Fruit fly (Drosophila melanogaster) whole organism, embryonic: Measurements from ENCODE around the gene Cfp1.

Experiments
- Ada2b ChIP-seq: fragments of 200-800 bp; sonication (Bioruptor generic); IDR thresholded peaks from 2 replicates; pipeline ENCODE4 v1.3.6; 2022; ENCODE audit warnings: missing biosample characterization, missing genetic modification characterization
- Awh ChIP-seq: fragments of 200-800 bp; sonication (Bioruptor generic); IDR thresholded peaks from 2 replicates; pipeline ENCODE4, ENCODE4 v1.3.6; 2022; ENCODE audit warnings: missing biosample characterization, missing genetic modification characterization
- CG10979 ChIP-seq: fragments of 200-800 bp; sonication (Bioruptor generic); optimal IDR thresholded peaks from 2 replicates; lab custom pipeline; 2018; ENCODE audit warnings: missing biosample characterization, mild to moderate bottlenecking, missing genetic modification characterization, moderate library complexity
- CG11093 ChIP-seq: fragments of 200-800 bp; sonication (Bioruptor generic); IDR thresholded peaks from 3 replicates; pipeline ENCODE4 v1.3.6; 2022; ENCODE audit warnings: missing biosample characterization, missing genetic modification characterization
- CG11504 ChIP-seq: fragments of 200-800 bp; sonication (Bioruptor generic); optimal IDR thresholded peaks from 3 replicates; lab custom pipeline; 2019; ENCODE audit warnings: missing biosample characterization, mild to moderate bottlenecking, missing genetic modification characterization, moderate library complexity
- CG12299 ChIP-seq: fragments of 200-800 bp; sonication (Bioruptor generic); optimal IDR thresholded peaks from 2 replicates; lab custom pipeline; 2018; ENCODE audit warnings: missing biosample characterization, mild to moderate bottlenecking, missing genetic modification characterization
- CG13775 ChIP-seq: fragments of 200-800 bp; sonication (Bioruptor generic); optimal IDR thresholded peaks from 3 replicates; lab custom pipeline; 2017; ENCODE audit warnings: missing biosample characterization, mild to moderate bottlenecking, missing genetic modification characterization
- CG13894 ChIP-seq: fragments of 200-800 bp; sonication (Bioruptor generic); optimal IDR thresholded peaks from 3 replicates; lab custom pipeline; 2018; ENCODE audit warnings: missing biosample characterization, mild to moderate bottlenecking, missing genetic modification characterization, moderate library complexity
- CG14965 ChIP-seq: fragments of 200-800 bp; sonication (Bioruptor generic); optimal IDR thresholded peaks from 2 replicates; lab custom pipeline; 2016; ENCODE audit warnings: missing biosample characterization, missing genetic modification characterization, borderline replicate concordance
- CG15601 ChIP-seq: fragments of 200-800 bp; sonication (Bioruptor generic); optimal IDR thresholded peaks from 3 replicates; lab custom pipeline; 2019; ENCODE audit warnings: missing biosample characterization, mild to moderate bottlenecking, missing genetic modification characterization, moderate library complexity
- CG17361 ChIP-seq: fragments of 200-800 bp; sonication (Bioruptor generic); IDR thresholded peaks from 3 replicates; pipeline ENCODE4 v1.3.6; 2022; ENCODE audit warnings: missing biosample characterization, missing genetic modification characterization
- CG18619 ChIP-seq: fragments of 200-800 bp; sonication (Bioruptor generic); optimal IDR thresholded peaks from 3 replicates; lab custom pipeline; 2017; ENCODE audit warnings: missing biosample characterization, mild to moderate bottlenecking, missing genetic modification characterization
- CG34224 ChIP-seq: fragments of 200-800 bp; sonication (Bioruptor generic); IDR thresholded peaks from 3 replicates; pipeline ENCODE4 v1.3.6; 2022; ENCODE audit warnings: missing biosample characterization, missing genetic modification characterization; ENCODE audit not compliant: partially characterized antibody
- CG4360 ChIP-seq: fragments of 200-800 bp; sonication (Bioruptor generic); IDR thresholded peaks from 2 replicates; pipeline ENCODE4 v1.3.6; 2022; ENCODE audit warnings: missing biosample characterization, missing genetic modification characterization
- CG6689 ChIP-seq: fragments of 200-800 bp; sonication (Bioruptor generic); IDR thresholded peaks from 2 replicates; pipeline ENCODE4 v1.3.6; 2022; ENCODE audit warnings: missing biosample characterization, missing genetic modification characterization
- CG7556 ChIP-seq: fragments of 200-800 bp; sonication (Bioruptor generic); optimal IDR thresholded peaks from 2 replicates; lab custom pipeline; 2017; ENCODE audit warnings: missing biosample characterization, mild to moderate bottlenecking, missing genetic modification characterization
- CG7963 ChIP-seq: fragments of 200-800 bp; sonication (Bioruptor generic); IDR thresholded peaks from 3 replicates; pipeline ENCODE4 v1.3.6; 2022; ENCODE audit warnings: missing biosample characterization, missing genetic modification characterization; ENCODE audit not compliant: partially characterized antibody
- CG8281 ChIP-seq: fragments of 200-800 bp; sonication (Bioruptor generic); optimal IDR thresholded peaks from 2 replicates; lab custom pipeline; 2018; ENCODE audit warnings: missing biosample characterization, mild to moderate bottlenecking, missing genetic modification characterization, moderate library complexity
- CG9437 ChIP-seq: fragments of 200-800 bp; sonication (Bioruptor generic); optimal IDR thresholded peaks from 2 replicates; lab custom pipeline; 2018; ENCODE audit warnings: missing biosample characterization, mild to moderate bottlenecking, missing genetic modification characterization
- CG9727 ChIP-seq: fragments of 200-800 bp; sonication (Bioruptor generic); optimal IDR thresholded peaks from 3 replicates; lab custom pipeline; 2017; ENCODE audit warnings: missing biosample characterization, mild to moderate bottlenecking, missing genetic modification characterization
- CG9876 ChIP-seq: fragments of 200-800 bp; sonication (Bioruptor generic); optimal IDR thresholded peaks from 2 replicates; lab custom pipeline; 2016; ENCODE audit warnings: missing biosample characterization, missing genetic modification characterization
- CTCF ChIP-seq: fragments of 200-800 bp; sonication (Bioruptor generic); optimal IDR thresholded peaks from 2 replicates; lab custom pipeline; 2017; ENCODE audit warnings: missing biosample characterization, mild to moderate bottlenecking, missing genetic modification characterization, moderate library complexity
- Deaf1 ChIP-seq: fragments of 200-800 bp; optimal IDR thresholded peaks from 3 replicates; lab custom pipeline; 2019; ENCODE audit warnings: missing biosample characterization, mild to moderate bottlenecking, missing genetic modification characterization, moderate library complexity
- Dll ChIP-seq: fragments of 200-800 bp; sonication (Bioruptor generic); IDR thresholded peaks from 4 replicates; pipeline ENCODE4 v1.3.6; 2022; ENCODE audit warnings: missing biosample characterization, missing genetic modification characterization; ENCODE audit not compliant: partially characterized antibody
- HLH54F ChIP-seq: fragments of 200-800 bp; sonication (Bioruptor generic); optimal IDR thresholded peaks from 3 replicates; lab custom pipeline; 2016; ENCODE audit warnings: missing biosample characterization, missing genetic modification characterization
- HLHmδ ChIP-seq: fragments of 200-800 bp; sonication (Bioruptor generic); optimal IDR thresholded peaks from 2 replicates; lab custom pipeline; 2018; ENCODE audit warnings: missing biosample characterization, mild to moderate bottlenecking, missing genetic modification characterization, moderate library complexity
- Lpt ChIP-seq: fragments of >200 bp; optimal IDR thresholded peaks from 2 replicates; lab custom pipeline; 2018; ENCODE audit warnings: missing biosample characterization, missing genetic modification characterization
- Neu2 ChIP-seq: fragments of 200-800 bp; sonication (Bioruptor generic); optimal IDR thresholded peaks from 3 replicates; lab custom pipeline; 2016; ENCODE audit warnings: missing biosample characterization, missing genetic modification characterization, borderline replicate concordance
- Nf-YA ChIP-seq: fragments of 200-800 bp; sonication (Bioruptor generic); IDR thresholded peaks from 2 replicates; pipeline ENCODE4 v1.3.6; 2022; ENCODE audit warnings: missing biosample characterization, missing genetic modification characterization
- Optix ChIP-seq: fragments of 200-800 bp; sonication (Bioruptor generic); IDR thresholded peaks from 3 replicates; pipeline ENCODE4 v1.3.6; 2022; ENCODE audit warnings: missing biosample characterization, missing genetic modification characterization
- TFAM ChIP-seq: fragments of 200-800 bp; sonication (Bioruptor generic); optimal IDR thresholded peaks from 2 replicates; lab custom pipeline; 2017; ENCODE audit warnings: missing biosample characterization, missing genetic modification characterization, inconsistent platforms
- Tbp ChIP-seq: fragments of >200 bp; optimal IDR thresholded peaks from 2 replicates; lab custom pipeline; 2018; ENCODE audit warnings: missing biosample characterization, missing genetic modification characterization
- aop ChIP-seq: fragments of 200-800 bp; sonication (Bioruptor generic); IDR thresholded peaks from 2 replicates; pipeline ENCODE4 v1.3.6; 2022; ENCODE audit warnings: missing biosample characterization, missing genetic modification characterization
- bab2 ChIP-seq: fragments of 200-800 bp; sonication (Bioruptor generic); optimal IDR thresholded peaks from 2 replicates; lab custom pipeline; 2016; ENCODE audit warnings: missing biosample characterization, missing genetic modification characterization
- chinmo ChIP-seq: fragments of 200-800 bp; sonication (Bioruptor generic); IDR thresholded peaks from 4 replicates; pipeline ENCODE4 v1.3.6; 2022; ENCODE audit warnings: missing biosample characterization, missing genetic modification characterization; ENCODE audit not compliant: partially characterized antibody
- chm ChIP-seq: fragments of 200-800 bp; sonication (Bioruptor generic); IDR thresholded peaks from 2 replicates; pipeline ENCODE4 v1.3.6; 2022; ENCODE audit warnings: missing biosample characterization, missing genetic modification characterization
- inv ChIP-seq: fragments of 200-800 bp; sonication (Bioruptor generic); IDR thresholded peaks from 2 replicates; pipeline ENCODE4 v1.3.6; 2022; ENCODE audit warnings: missing biosample characterization, missing genetic modification characterization; ENCODE audit not compliant: partially characterized antibody
- jing ChIP-seq: fragments of 200-800 bp; sonication (Bioruptor generic); optimal IDR thresholded peaks from 2 replicates; lab custom pipeline; 2018; ENCODE audit warnings: missing biosample characterization, mild to moderate bottlenecking, missing genetic modification characterization
- lab ChIP-seq: fragments of 200-800 bp; sonication (Bioruptor generic); optimal IDR thresholded peaks from 3 replicates; lab custom pipeline; 2017; ENCODE audit warnings: missing biosample characterization, missing genetic modification characterization, mild to moderate bottlenecking, moderate library complexity, missing genetic modification reagents
- lilli ChIP-seq: fragments of 200-800 bp; sonication (Bioruptor generic); optimal IDR thresholded peaks from 3 replicates; lab custom pipeline; 2016; ENCODE audit warnings: missing biosample characterization, missing genetic modification characterization
- lmd ChIP-seq: fragments of 200-800 bp; sonication (Bioruptor generic); IDR thresholded peaks from 2 replicates; pipeline ENCODE4 v1.3.6; 2022; ENCODE audit warnings: missing biosample characterization, missing genetic modification characterization
- mam ChIP-seq: fragments of 200-800 bp; sonication (Bioruptor generic); optimal IDR thresholded peaks from 3 replicates; lab custom pipeline; 2016; ENCODE audit warnings: missing biosample characterization, missing genetic modification characterization
- nmo ChIP-seq: fragments of 200-800 bp; sonication (Bioruptor generic); optimal IDR thresholded peaks from 2 replicates; lab custom pipeline; 2018; ENCODE audit warnings: missing biosample characterization, mild to moderate bottlenecking, missing genetic modification characterization, moderate library complexity
- peb ChIP-seq: fragments of 200-800 bp; sonication (Bioruptor generic); IDR thresholded peaks from 2 replicates; pipeline ENCODE4 v1.3.6; 2022; ENCODE audit warnings: missing biosample characterization, missing genetic modification characterization
- sens ChIP-seq: fragments of 200-800 bp; sonication (Bioruptor generic); peaks from one replicate; lab custom pipeline; 2016; ENCODE audit warnings: missing biosample characterization, missing genetic modification characterization
- slou ChIP-seq: fragments of 200-800 bp; sonication (Bioruptor generic); optimal IDR thresholded peaks from 3 replicates; lab custom pipeline; 2016; ENCODE audit warnings: missing biosample characterization, missing genetic modification characterization
- zfh1 ChIP-seq: fragments of 200-800 bp; sonication (Bioruptor generic); IDR thresholded peaks from 3 replicates; pipeline ENCODE4 v1.3.6; 2022; ENCODE audit warnings: missing biosample characterization, missing genetic modification characterization

The Cfp1 gene

DNA sequence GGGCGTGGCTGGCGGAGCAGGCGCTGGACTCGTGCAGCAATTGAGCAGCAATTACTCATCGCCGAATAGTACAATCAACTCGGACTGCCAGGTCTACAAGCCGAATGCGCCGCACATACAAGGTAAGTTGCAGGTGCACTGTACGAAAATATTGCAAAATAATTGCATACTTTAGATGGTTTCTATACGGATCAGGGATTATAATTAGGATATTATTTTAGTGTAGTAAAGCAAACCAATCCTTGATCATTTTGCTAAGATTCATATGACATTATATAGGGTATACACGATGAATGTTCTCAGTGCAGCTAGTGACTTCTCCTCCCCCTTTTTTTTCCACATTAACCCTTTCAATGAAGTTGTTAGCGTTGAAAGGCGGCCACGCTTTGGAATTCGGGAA is 22.8 kb upstream of the Cfp1 start (continued):
- TF ChIP-seq CG13775 = peak; percentile 1
- TF ChIP-seq Ada2b (GFP tag; lab: Robert Waterston, UW) = no peak
- TF ChIP-seq CG4360 (GFP tag; lab: Robert Waterston, UW) = no peak
- TF ChIP-seq mam (GFP tag; lab: Kevin White, UChicago) = no peak
- no peak for TF ChIP-seq Awh (GFP tag; lab: Robert Waterston, UW)

DNA sequence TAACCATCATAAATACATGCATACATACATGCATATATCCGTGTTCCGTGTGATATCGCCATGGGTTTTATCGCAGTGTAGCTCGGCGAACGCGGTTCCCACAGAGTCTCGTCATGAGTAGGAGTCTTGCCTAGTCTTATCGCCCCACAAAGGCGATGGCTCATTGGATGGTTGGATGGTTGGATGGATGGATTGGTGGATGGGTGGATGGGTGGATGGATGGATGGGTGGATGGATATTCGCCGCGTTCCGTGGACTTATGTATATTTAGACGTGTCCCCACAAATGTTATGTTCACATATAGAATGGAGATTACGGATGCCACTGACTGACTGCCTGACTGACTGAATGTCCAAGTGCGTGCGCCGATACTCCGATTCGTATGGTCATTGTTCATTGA is 18.5 kb upstream of the Cfp1 start:
- TF ChIP-seq bab2 (GFP tag; lab: Kevin White, UChicago) (no peak), CG8281 (tag; lab: Kevin White, UChicago) (peak; percentile 98)
- TF ChIP-seq, all 482 proteins: peak for 1

DNA sequence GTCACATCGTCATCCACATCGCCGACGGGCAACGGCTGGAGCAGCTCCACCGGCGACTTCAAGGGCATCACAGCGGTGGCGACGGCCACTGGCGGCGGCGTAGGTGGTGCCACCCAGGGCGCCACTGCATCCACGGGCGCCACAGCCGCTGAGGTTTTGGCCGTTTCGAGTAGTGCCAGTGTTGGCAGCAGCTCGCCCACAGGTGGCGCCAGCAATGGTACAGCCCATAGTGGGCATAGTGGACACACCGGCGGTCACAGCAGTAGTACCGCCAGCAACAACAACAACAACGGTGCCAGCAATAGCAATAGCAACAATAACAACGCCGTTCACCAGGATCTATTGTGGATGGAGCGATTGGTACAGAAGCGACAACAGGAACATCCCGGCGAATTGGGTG is 13.6 kb upstream of the Cfp1 start:
- no peak for TF ChIP-seq CG15601 (tag; lab: Kevin White, UChicago)
- TF ChIP-seq CTCF (GFP tag; lab: Kevin White, UChicago) = peak; percentile 87
- TF ChIP-seq TFAM (GFP tag; lab: Kevin White, UChicago) = no peak
- TF ChIP-seq slou (GFP tag; lab: Kevin White, UChicago) = no peak
- no peak for TF ChIP-seq CG11093
- no peak for TF ChIP-seq chm (GFP tag; lab: Robert Waterston, UW)
- no peak for TF ChIP-seq lab
- no peak for TF ChIP-seq Neu2
- TF ChIP-seq CG14965 (GFP tag; lab: Kevin White, UChicago) = peak; percentile 31
- TF ChIP-seq aop (GFP tag; lab: Robert Waterston, UW) = no peak
- no peak for TF ChIP-seq lmd (GFP tag; lab: Robert Waterston, UW)
- TF ChIP-seq CG12299 = no peak
- no peak for TF ChIP-seq Tbp (GFP tag; lab: Kevin White, UChicago)
- TF ChIP-seq CG10979 = peak; percentile 59
- TF ChIP-seq CG4360 (GFP tag; lab: Robert Waterston, UW) = peak; percentile 44; the same call in 1 of the 2 replicates
- TF ChIP-seq HLHmδ (GFP tag; lab: Kevin White, UChicago) = no peak
- TF ChIP-seq Lpt (GFP tag; lab: Kevin White, UChicago) = no peak
- no peak for TF ChIP-seq Optix (GFP tag; lab: Robert Waterston, UW)
- no peak for TF ChIP-seq Deaf1
- no peak for TF ChIP-seq CG17361
- TF ChIP-seq CG18619 (GFP tag; lab: Kevin White, UChicago) = no peak
- no peak for TF ChIP-seq inv (GFP tag; lab: Robert Waterston, UW)
- TF ChIP-seq, all 482 proteins: peak for 4

DNA sequence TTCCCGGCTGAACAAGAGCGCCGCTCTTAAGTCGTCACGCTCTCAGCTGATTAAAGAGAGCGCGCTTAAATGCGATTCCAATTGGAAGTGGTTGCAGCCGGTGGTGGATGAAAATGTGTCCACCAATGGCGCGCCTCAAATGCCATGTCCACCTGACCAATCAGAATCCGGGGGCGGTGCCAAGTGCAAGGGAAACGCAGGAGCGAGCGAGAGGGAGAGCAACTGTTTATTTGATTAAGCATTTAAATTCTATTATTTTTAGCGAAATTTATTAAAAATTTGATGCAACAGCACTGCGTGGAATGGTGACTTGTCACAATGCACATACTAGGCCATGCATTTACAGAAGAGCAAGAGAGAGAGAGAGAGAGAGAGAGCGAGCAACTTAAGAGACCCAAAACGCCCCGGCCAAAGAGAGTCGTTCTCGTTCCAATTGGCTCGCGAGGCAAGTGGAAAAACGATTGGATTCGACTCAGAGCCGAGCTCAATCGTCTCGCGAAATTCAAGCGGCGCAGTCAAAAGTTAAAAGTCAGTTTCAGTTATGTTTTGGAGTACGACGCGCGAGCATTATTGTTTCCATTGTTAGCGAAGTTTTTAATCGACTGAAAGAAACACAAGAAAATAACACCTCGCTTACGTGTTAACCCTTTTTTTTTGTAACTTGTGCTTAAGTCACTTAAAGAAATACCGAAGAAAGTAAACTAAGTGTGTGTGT is 11.4 kb upstream of the Cfp1 start, which contains the start of gene lz:
Gene lz, plus strand, starts transcription at position 626 of the 715 bp plus-strand sequence.
- TF ChIP-seq CG7556 (GFP tag; lab: Kevin White, UChicago) (no peak), peb (GFP tag; lab: Robert Waterston, UW) (no peak), zfh1 (GFP tag; lab: Robert Waterston, UW) (no peak), CG11504 (tag; lab: Kevin White, UChicago) (no peak), Dll (GFP tag; lab: Robert Waterston, UW) (peak; percentile 56; the same call in 1 of the 4 replicates), CG9727 (GFP tag; lab: Kevin White, UChicago) (no peak), Nf-YA (GFP tag; lab: Robert Waterston, UW) (peak; percentile 37; the same call in 1 of the 2 replicates), CG9437 (GFP tag; lab: Kevin White, UChicago) (no peak), CG34224 (GFP tag; lab: Robert Waterston, UW) (0 out of 3 replicates have a peak, but pooled peaks have one; percentile 19), nmo (GFP tag; lab: Kevin White, UChicago) (no peak), CG6689 (GFP tag; lab: Robert Waterston, UW) (no peak), CG7963 (no peak), lilli (GFP tag; lab: Kevin White, UChicago) (no peak), sens (no peak), chinmo (GFP tag; lab: Robert Waterston, UW) (0 out of 4 replicates have a peak, but pooled peaks have one; percentile 52), jing (GFP tag; lab: Kevin White, UChicago) (peak; percentile 47), HLH54F (no peak), CG13894 (tag; lab: Kevin White, UChicago) (no peak), CG9876 (GFP tag; lab: Kevin White, UChicago) (no peak)
